Fruit fly (Drosophila melanogaster) whole organism: ENCODE results near the gene Prps.

ENCODE experiments used
- EcR ChIP-seq, 2 experiments: fragments of >200 bp; optimal IDR thresholded peaks; 2 replicates each; lab custom pipeline; 2017; ENCODE audit warnings: missing biosample characterization in 2 of 2, missing genetic modification characterization in 2 of 2, missing genetic modification reagents in 2 of 2
- pan ChIP-seq: fragments of >200 bp; optimal IDR thresholded peaks from 2 replicates; lab custom pipeline; 2017
- psq ChIP-seq: fragments of >200 bp; optimal IDR thresholded peaks from 2 replicates; lab custom pipeline; 2017
- usp ChIP-seq: fragments of >200 bp; optimal IDR thresholded peaks from 2 replicates; lab custom pipeline; 2017; ENCODE audit warnings: missing biosample characterization, missing genetic modification characterization, mixed read lengths

DNA sequence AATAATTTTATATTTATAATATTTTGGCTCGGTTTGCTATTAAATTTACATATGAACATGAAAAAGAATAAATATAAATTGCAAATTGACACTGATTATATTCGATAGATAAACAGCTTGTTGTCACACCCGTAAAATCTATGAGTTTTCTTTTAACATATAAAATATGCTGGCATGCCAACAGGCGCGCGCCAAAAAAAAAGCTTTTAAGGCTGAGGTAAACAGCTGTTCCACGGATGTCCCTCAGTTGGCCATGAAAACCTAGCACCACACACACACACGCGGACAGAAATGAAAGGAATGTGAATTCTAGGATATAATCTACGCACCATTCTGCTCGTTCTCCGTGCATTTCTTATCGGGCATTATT, 1.6 kb downstream of the Prps start:
- no peak for TF ChIP-seq usp
- TF ChIP-seq psq (lab: Kevin White, UChicago) = no peak
- TF ChIP-seq EcR (GFP tag; optimal IDR thresholded peaks at IDR 0.05; lab: Kevin White, UChicago) = no peak
- TF ChIP-seq pan (lab: Kevin White, UChicago) = no peak
